Worm (Caenorhabditis elegans) whole organism, L1 larva: Measurements from ENCODE around the gene hum-10.

Source experiments
- C04F5.9 ChIP-seq: sonication (generic microtip); optimal IDR thresholded peaks from 2 replicates; lab custom pipeline; 2016; ENCODE audit warnings: missing genetic modification characterization, missing compliant biosample characterization
- aha-1 ChIP-seq: fragments of 150-350 bp; optimal IDR thresholded peaks from 2 replicates; lab custom pipeline; 2014; ENCODE audit warnings: missing biosample characterization, missing genetic modification characterization
- blmp-1 ChIP-seq: fragments of 150-350 bp; optimal IDR thresholded peaks from 2 replicates; lab custom pipeline; 2014; ENCODE audit warnings: missing biosample characterization, missing genetic modification characterization
- ceh-8 ChIP-seq: fragments of 200-800 bp; sonication (Bioruptor generic); optimal IDR thresholded peaks from 2 replicates; lab custom pipeline; 2018; ENCODE audit warnings: mild to moderate bottlenecking, missing genetic modification characterization, moderate library complexity, missing compliant biosample characterization
- ceh-82 ChIP-seq, 3 experiments: fragments of 150-350 bp in 1 of 3; sonication (generic microtip) in 2 of 3; optimal IDR thresholded peaks; 2 replicates each; lab custom pipeline; 2014 to 2017; ENCODE audit warnings: missing biosample characterization in 3 of 3, missing genetic modification characterization in 3 of 3
- ces-1 ChIP-seq: fragments of 150-350 bp; optimal IDR thresholded peaks from 2 replicates; lab custom pipeline; 2014; ENCODE audit warnings: missing biosample characterization, missing genetic modification reagents, missing genetic modification characterization
- dpl-1 ChIP-seq, 3 experiments: fragments of 150-350 bp in 2 of 3; sonication (generic microtip) in 1 of 3; optimal IDR thresholded peaks; 2 replicates each; lab custom pipeline; 2014 to 2017; ENCODE audit warnings: missing biosample characterization in 3 of 3, missing genetic modification characterization in 3 of 3, missing genetic modification reagents in 3 of 3
- dsc-1 ChIP-seq: sonication (generic microtip); optimal IDR thresholded peaks from 2 replicates; lab custom pipeline; 2016; ENCODE audit warnings: mild to moderate bottlenecking, missing genetic modification characterization, missing compliant biosample characterization
- efl-1 ChIP-seq, 4 experiments: fragments of 150-350 bp; optimal IDR thresholded peaks in 3 of 4; peaks in 1 of 4; 1 replicate in 1 of 4; 2 replicates in 3 of 4; lab custom pipeline; 2014; ENCODE audit warnings: missing biosample characterization in 2 of 4, missing genetic modification characterization in 2 of 4, missing genetic modification reagents in 2 of 4
- elt-2 ChIP-seq: sonication (generic microtip); optimal IDR thresholded peaks from 2 replicates; lab custom pipeline; 2016; ENCODE audit warnings: missing genetic modification characterization, mild to moderate bottlenecking, inconsistent platforms, missing compliant biosample characterization, missing genetic modification reagents
- elt-3 ChIP-seq, 6 experiments: fragments of 150-350 bp in 1 of 6; sonication (generic microtip); optimal IDR thresholded peaks; 2 replicates each; lab custom pipeline; 2017 to 2018; ENCODE audit warnings: missing biosample characterization in 6 of 6, missing genetic modification characterization in 6 of 6, inconsistent platforms in 1 of 6
- fkh-4 ChIP-seq: sonication (generic microtip); optimal IDR thresholded peaks from 2 replicates; lab custom pipeline; 2016; ENCODE audit warnings: missing compliant biosample characterization, missing genetic modification characterization, borderline replicate concordance
- irx-1 ChIP-seq: sonication (generic microtip); optimal IDR thresholded peaks from 2 replicates; lab custom pipeline; 2016; ENCODE audit warnings: missing genetic modification characterization, missing compliant biosample characterization
- isw-1 ChIP-seq: fragments of 200-800 bp; sonication (Bioruptor generic); IDR thresholded peaks from 2 replicates; pipeline ENCODE4 v1.3.6; 2022; ENCODE audit warnings: missing genetic modification characterization, missing compliant biosample characterization
- lin-13 ChIP-seq: fragments of 150-350 bp; optimal IDR thresholded peaks from 2 replicates; lab custom pipeline; 2014; ENCODE audit warnings: missing biosample characterization, missing genetic modification reagents, missing genetic modification characterization
- lin-14 ChIP-seq: fragments of 200-800 bp; sonication (Bioruptor generic); optimal IDR thresholded peaks from 2 replicates; lab custom pipeline; 2018; ENCODE audit warnings: mild to moderate bottlenecking, missing genetic modification characterization, moderate library complexity, missing compliant biosample characterization
- lin-15B ChIP-seq: fragments of 150-350 bp; sonication (generic microtip); optimal IDR thresholded peaks from 3 replicates; lab custom pipeline; 2014; ENCODE audit warnings: missing biosample characterization, missing genetic modification characterization
- lin-35 ChIP-seq, 2 experiments: fragments of 150-350 bp; optimal IDR thresholded peaks; 2 replicates each; lab custom pipeline; 2014; ENCODE audit warnings: missing biosample characterization in 2 of 2, missing genetic modification characterization in 2 of 2, missing genetic modification reagents in 2 of 2
- lir-3 ChIP-seq: sonication (generic microtip); optimal IDR thresholded peaks from 2 replicates; lab custom pipeline; 2016; ENCODE audit warnings: mild to moderate bottlenecking, missing genetic modification characterization, moderate library complexity, missing compliant biosample characterization; ENCODE audit not compliant: poor library complexity
- lsy-2 ChIP-seq, 2 experiments: fragments of 150-350 bp; optimal IDR thresholded peaks; 2 replicates each; lab custom pipeline; 2014; ENCODE audit warnings: missing biosample characterization in 2 of 2, missing genetic modification characterization in 2 of 2
- mdl-1 ChIP-seq, 2 experiments: fragments of 150-350 bp; optimal IDR thresholded peaks; 2 replicates each; lab custom pipeline; 2014 to 2017; ENCODE audit warnings: missing biosample characterization in 2 of 2, missing genetic modification characterization in 2 of 2, inconsistent platforms in 1 of 2
- mep-1 ChIP-seq: fragments of 150-350 bp; optimal IDR thresholded peaks from 2 replicates; lab custom pipeline; 2014; ENCODE audit warnings: missing biosample characterization, missing genetic modification characterization
- nhr-19 ChIP-seq: fragments of 200-800 bp; sonication (Bioruptor generic); conservative IDR thresholded peaks from 2 replicates; pipeline ENCODE4 v1.3.6; 2022; ENCODE audit warnings: missing genetic modification characterization, missing compliant biosample characterization
- nhr-20 ChIP-seq: sonication (generic microtip); optimal IDR thresholded peaks from 2 replicates; lab custom pipeline; 2016; ENCODE audit warnings: mild to moderate bottlenecking, missing genetic modification characterization, missing compliant biosample characterization
- nhr-237 ChIP-seq: fragments of 150-350 bp; optimal IDR thresholded peaks from 2 replicates; lab custom pipeline; 2014; ENCODE audit warnings: missing biosample characterization, missing genetic modification characterization
- nhr-47 ChIP-seq: sonication (generic microtip); optimal IDR thresholded peaks from 2 replicates; lab custom pipeline; 2016; ENCODE audit warnings: mild to moderate bottlenecking, missing genetic modification characterization, moderate library complexity, missing compliant biosample characterization
- nhr-71 ChIP-seq: sonication (generic microtip); optimal IDR thresholded peaks from 2 replicates; lab custom pipeline; 2016; ENCODE audit warnings: mild to moderate bottlenecking, missing genetic modification characterization, moderate library complexity, missing compliant biosample characterization
- nhr-84 ChIP-seq: sonication (generic microtip); optimal IDR thresholded peaks from 2 replicates; lab custom pipeline; 2017; ENCODE audit warnings: missing biosample characterization, missing genetic modification characterization
- nhr-85 ChIP-seq: sonication (generic microtip); peaks from one replicate; lab custom pipeline; 2016; ENCODE audit warnings: missing genetic modification characterization, inconsistent platforms, missing compliant biosample characterization
- nhr-90 ChIP-seq: sonication (generic microtip); optimal IDR thresholded peaks from 2 replicates; lab custom pipeline; 2016; ENCODE audit warnings: mild to moderate bottlenecking, missing genetic modification characterization, missing compliant biosample characterization; ENCODE audit not compliant: poor library complexity
- skn-1 ChIP-seq: fragments of 150-350 bp; optimal IDR thresholded peaks from 2 replicates; lab custom pipeline; 2014; ENCODE audit warnings: missing biosample characterization, missing genetic modification characterization
- snu-23 ChIP-seq: sonication (generic microtip); optimal IDR thresholded peaks from 2 replicates; lab custom pipeline; 2016; ENCODE audit warnings: missing genetic modification characterization, missing compliant biosample characterization
- unc-30 ChIP-seq: sonication (generic microtip); optimal IDR thresholded peaks from 2 replicates; lab custom pipeline; 2017; ENCODE audit warnings: missing biosample characterization, missing genetic modification characterization
- unc-62 ChIP-seq: fragments of 150-350 bp; optimal IDR thresholded peaks from 2 replicates; lab custom pipeline; 2014; ENCODE audit warnings: missing biosample characterization, missing genetic modification reagents, missing genetic modification characterization
- unc-98 ChIP-seq: fragments of 200-800 bp; sonication (Bioruptor generic); IDR thresholded peaks from 2 replicates; pipeline ENCODE4 v1.3.6; 2022; ENCODE audit warnings: missing genetic modification characterization, missing compliant biosample characterization
- xbp-1 ChIP-seq: sonication (generic microtip); optimal IDR thresholded peaks from 2 replicates; lab custom pipeline; 2016; ENCODE audit warnings: missing genetic modification characterization, missing compliant biosample characterization
- ztf-11 ChIP-seq, 2 experiments: sonication (generic microtip); optimal IDR thresholded peaks; 2 replicates each; lab custom pipeline; 2016 to 2017; ENCODE audit warnings: missing genetic modification characterization in 2 of 2, missing biosample characterization in 1 of 2, missing compliant biosample characterization in 1 of 2
- ztf-4 ChIP-seq: fragments of 150-350 bp; optimal IDR thresholded peaks from 2 replicates; lab custom pipeline; 2014; ENCODE audit warnings: missing biosample characterization, missing genetic modification characterization

Gene hum-10

DNA sequence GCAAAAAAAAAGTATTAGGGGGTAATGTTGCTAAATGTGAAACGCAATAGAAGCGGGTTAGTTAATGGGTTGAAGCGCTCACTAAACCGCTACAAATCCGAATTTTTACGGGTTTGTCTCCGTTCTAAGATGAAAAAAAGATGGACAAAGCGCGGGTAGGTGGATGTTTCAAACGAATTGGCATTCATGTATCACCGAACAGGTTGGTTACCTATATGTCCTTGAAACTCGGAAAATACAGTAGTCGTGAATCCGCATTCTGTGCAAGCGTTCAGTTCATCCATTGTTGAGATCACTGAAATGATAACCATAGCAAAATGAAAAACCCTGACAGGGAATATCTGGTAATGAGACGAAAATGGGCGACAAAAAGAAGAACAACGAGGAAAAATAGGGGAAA is 29.1 kb upstream of the hum-10 start, which contains the start of gene ztf-16:
Gene ztf-16, minus strand, starts transcription at position 299 of the 400 bp plus-strand sequence.
- TF ChIP-seq blmp-1 (tag; lab: Kevin White, UChicago), result peak; percentile 9
- TF ChIP-seq nhr-84, result no peak
- no peak for TF ChIP-seq C04F5.9 (tag; lab: Kevin White, UChicago)
- no peak for TF ChIP-seq ztf-4 (tag; lab: Kevin White, UChicago)
- TF ChIP-seq mep-1, result peak; percentile 18
- TF ChIP-seq lin-15B (tag; lab: Kevin White, UChicago), result no peak
- peak; percentile 68 for TF ChIP-seq nhr-85
- no peak for TF ChIP-seq mdl-1 (tag; optimal IDR thresholded peaks at IDR 0.05; lab: Kevin White, UChicago)
- TF ChIP-seq, all 84 proteins: peak for 3

DNA sequence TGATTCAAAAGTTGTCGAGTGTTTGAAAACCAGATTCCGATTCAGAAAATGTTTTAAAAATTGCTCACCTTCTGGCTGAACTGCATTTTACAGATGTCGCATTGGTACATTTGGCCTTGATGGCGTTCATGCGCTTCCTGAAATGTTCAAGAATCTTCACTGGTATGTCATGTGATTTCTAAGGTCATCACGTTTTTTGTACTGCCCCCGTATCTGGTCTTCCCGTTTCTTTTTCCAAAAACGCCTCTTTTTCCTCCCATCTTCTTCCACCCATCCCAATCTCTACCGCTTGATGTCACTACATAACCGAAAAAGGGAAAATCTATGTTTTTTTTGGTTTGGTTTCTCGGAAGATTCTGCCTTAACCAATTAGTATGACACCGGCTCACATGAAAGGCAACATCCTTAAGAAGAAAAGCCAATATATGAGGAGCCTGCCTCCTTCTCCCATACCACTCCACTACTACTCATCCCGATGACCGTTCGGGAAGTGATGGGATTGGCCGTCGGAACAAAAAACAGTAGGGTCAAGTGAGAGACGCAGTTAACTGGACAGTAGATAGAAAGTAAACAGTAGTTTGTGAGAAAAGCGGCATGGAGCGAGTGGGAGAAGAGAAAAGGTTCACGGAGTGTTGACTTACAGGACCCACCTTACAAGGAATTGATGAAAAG is 27.8 kb upstream of the hum-10 start:
- TF ChIP-seq nhr-71 (tag; lab: Kevin White, UChicago) (peak; percentile 60), aha-1 (peak; percentile 0), xbp-1 (tag; lab: Kevin White, UChicago) (peak; percentile 17), snu-23 (peak; percentile 68), nhr-20 (tag; lab: Kevin White, UChicago) (peak; percentile 58), ces-1 (GFP tag; lab: Kevin White, UChicago) (no peak), nhr-47 (tag; lab: Kevin White, UChicago) (peak; percentile 5), isw-1 (GFP tag; lab: Robert Waterston, UW) (no peak), elt-2 (no peak), lin-13 (GFP tag; lab: Kevin White, UChicago) (peak; percentile 42), nhr-90 (peak; percentile 57), unc-30 (tag; lab: Kevin White, UChicago) (no peak), nhr-19 (peak; percentile 35; the same call in 1 of the 2 replicates), lin-14 (peak; percentile 55), mep-1 (peak; percentile 56), efl-1 (optimal IDR thresholded peaks at IDR 0.05; lab: Kevin White, UChicago) (no peak), efl-1 (GFP tag; optimal IDR thresholded peaks at IDR 0.05 in 1 of 2; lab: Kevin White, UChicago) (peak in 1 of 2 experiments; percentile 83), ceh-82 (tag; optimal IDR thresholded peaks at IDR 0.05; lab: Kevin White, UChicago) (no peak), lin-35 (GFP tag; optimal IDR thresholded peaks at IDR 0.05; lab: Kevin White, UChicago) (peak in 1 of 2 experiments; percentile 18), ztf-11 (tag; optimal IDR thresholded peaks at IDR 0.05; lab: Kevin White, UChicago) (no peak), lir-3 (tag; lab: Kevin White, UChicago) (no peak), dpl-1 (GFP tag; optimal IDR thresholded peaks at IDR 0.05; lab: Kevin White, UChicago) (peak in 1 of 3 experiments; percentile 1), elt-3 (tag; optimal IDR thresholded peaks at IDR 0.05; lab: Kevin White, UChicago) (peak in 2 of 6 experiments; percentile 49 to 66), C04F5.9 (tag; lab: Kevin White, UChicago) (no peak), skn-1 (tag; lab: Kevin White, UChicago) (peak; percentile 13), fkh-4 (no peak), irx-1 (tag; lab: Kevin White, UChicago) (no peak), ceh-8 (GFP tag; lab: Kevin White, UChicago) (no peak), unc-98 (GFP tag; lab: Robert Waterston, UW) (no peak), unc-62 (GFP tag; lab: Kevin White, UChicago) (no peak), dsc-1 (tag; lab: Kevin White, UChicago) (no peak), blmp-1 (tag; lab: Kevin White, UChicago) (peak; percentile 62), lsy-2 (tag; optimal IDR thresholded peaks at IDR 0.05; lab: Kevin White, UChicago) (peak in 1 of 2 experiments; percentile 35), nhr-237 (tag; lab: Kevin White, UChicago) (no peak), nhr-85 (peak; percentile 90)
